Worm (Caenorhabditis elegans) whole organism, dauer: Measurements from ENCODE around the gene ZK105.3.

Source experiments
- unc-62 ChIP-seq: sonication (generic microtip); optimal IDR thresholded peaks from 2 replicates; lab custom pipeline; 2017; ENCODE audit warnings: missing biosample characterization, missing genetic modification reagents, missing genetic modification characterization

The ZK105.3 gene

DNA sequence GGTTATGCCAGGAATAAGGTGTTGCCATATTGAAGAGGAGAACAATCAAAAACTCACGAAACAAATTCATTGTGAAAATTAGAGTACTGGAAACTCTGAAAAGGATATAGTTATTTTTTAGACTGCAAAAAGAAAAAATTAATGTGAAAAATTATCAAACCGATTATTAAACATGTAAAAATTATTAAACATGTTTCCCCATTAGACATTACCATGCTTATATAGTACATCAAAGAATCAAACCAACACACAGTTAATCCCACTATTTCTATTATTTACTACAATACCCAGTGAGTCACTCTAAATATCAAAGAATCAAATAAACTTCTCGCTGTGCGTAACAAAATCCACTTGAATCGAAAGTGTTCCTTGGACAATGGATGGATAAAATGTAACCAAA is 16.1 kb downstream of the ZK105.3 start, which contains the start of gene ZK105.13:
TSS of gene ZK105.13 (minus strand) at position 101 of the 400 bp plus-strand sequence.
- TF ChIP-seq unc-62 (GFP tag; lab: Kevin White, UChicago): no peak

ce11 chrV:7713691-7714090 is 16.7 kb downstream of the ZK105.3 start, which contains the start of gene ZK105.1:
Gene ZK105.1 (plus strand): TSS chrV:7713991.
- TF ChIP-seq unc-62 (GFP tag; lab: Kevin White, UChicago): no peak

DNA sequence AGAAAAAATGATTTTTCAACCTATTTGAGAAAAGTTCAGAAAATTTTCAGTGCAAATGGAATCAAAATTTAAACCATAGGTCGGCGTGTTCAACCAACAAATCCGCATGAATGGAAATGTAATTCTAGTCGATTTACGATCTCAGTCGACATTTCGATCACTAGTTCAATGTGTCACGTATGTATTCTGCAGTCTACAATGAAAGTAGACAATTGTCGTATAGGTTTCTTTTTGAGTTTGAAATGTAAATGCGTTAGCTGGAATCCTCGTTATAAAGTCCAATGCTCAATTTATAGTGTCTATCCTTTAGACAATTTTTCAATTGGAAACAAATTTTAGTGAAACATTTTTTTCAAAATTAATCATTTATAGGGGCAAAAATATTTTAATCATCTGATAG is 19.1 kb downstream of the ZK105.3 start, which contains the start of gene ZK105.12:
TSS of gene ZK105.12 (minus strand) at position 101 of the 400 bp plus-strand sequence.
- no peak for TF ChIP-seq unc-62 (GFP tag; lab: Kevin White, UChicago)

ce11 chrV:7717629-7718028 is 20.7 kb downstream of the ZK105.3 start, which contains the start of gene ZK105.5:
Gene ZK105.5 (minus strand): TSS chrV:7717729.
- no peak for TF ChIP-seq unc-62 (GFP tag; lab: Kevin White, UChicago)

ce11 chrV:7721945-7722344 is 25.0 kb downstream of the ZK105.3 start, which contains the start of gene ZK105.14:
Gene ZK105.14 (minus strand): TSS chrV:7722045.
- no peak for TF ChIP-seq unc-62 (GFP tag; lab: Kevin White, UChicago)

- TF ChIP-seq unc-62 (GFP tag; lab: Kevin White, UChicago): no peak
These were observed 27.1 kb downstream of the ZK105.3 start, which contains the start of the genes ZK105.6 and ZK105.8 for ce11 chrV:7723967-7724544. Gene ZK105.6 (minus strand): TSS chrV:7724067. Gene ZK105.8 (plus strand): TSS chrV:7724494.

DNA sequence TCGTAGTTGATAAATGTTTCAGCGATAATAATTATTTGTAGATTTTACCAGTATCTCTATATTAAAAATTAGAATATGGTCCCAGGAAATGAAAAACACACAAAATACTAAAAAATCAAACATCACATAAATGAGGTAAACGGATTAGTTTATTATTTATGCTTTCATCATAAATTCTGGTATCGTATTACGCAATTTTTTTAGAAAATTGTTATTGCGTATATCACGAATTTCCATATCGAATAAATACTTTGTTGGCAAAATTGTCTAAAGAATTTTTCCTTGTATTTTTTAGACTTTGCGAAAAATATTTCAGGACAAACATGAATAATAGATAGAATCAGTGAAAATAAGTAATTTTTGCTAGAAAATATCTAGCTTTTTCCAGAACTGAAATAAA is 29.3 kb downstream of the ZK105.3 start:
- TF ChIP-seq unc-62 (GFP tag; lab: Kevin White, UChicago): no peak

DNA sequence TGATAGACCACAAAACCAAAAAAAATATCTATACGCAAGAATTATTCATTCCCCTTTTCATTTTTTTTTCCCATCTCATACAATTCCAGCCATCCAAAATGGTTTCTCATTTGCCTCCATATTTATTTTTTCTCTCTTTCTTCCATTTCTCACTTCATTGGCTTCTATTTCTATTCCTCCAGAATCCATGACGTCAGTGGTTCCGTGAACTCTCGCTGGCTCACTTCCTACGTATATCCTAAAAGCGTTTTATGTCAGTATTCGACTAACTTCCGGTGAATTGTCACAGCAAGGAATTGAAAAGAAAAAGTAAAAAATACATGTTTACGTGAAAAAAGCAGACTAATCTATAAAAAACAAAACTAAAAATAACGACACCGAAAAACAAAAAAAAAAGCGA is 30.0 kb downstream of the ZK105.3 start:
- TF ChIP-seq unc-62 (GFP tag; lab: Kevin White, UChicago): no peak

ce11 chrV:7728003-7728678 is 31.2 kb downstream of the ZK105.3 start:
- TF ChIP-seq unc-62 (GFP tag; lab: Kevin White, UChicago): no peak

DNA sequence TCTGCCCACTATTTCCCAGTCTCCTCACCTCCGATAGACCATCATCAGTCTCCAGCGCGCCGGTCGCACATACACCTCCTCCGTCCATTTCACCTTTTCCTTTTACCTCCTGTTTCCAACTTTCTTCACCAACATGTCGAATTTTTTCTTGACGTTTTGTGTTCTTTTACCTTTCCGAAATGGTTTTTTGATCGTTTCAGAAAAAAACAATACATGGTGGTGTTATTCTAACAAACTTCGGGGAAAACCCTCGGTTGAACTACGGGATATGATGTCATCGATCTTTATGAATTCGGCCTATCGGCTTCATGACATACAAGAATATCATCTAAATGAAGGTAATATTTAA is 31.7 kb downstream of the ZK105.3 start, which contains the start of gene Y97E10C.1:
TSS of gene Y97E10C.1 (plus strand) at position 201 of the 349 bp plus-strand sequence.
- TF ChIP-seq unc-62 (GFP tag; lab: Kevin White, UChicago): no peak

ce11 chrV:7730488-7730887 is 33.5 kb downstream of the ZK105.3 start:
- no peak for TF ChIP-seq unc-62 (GFP tag; lab: Kevin White, UChicago)

DNA sequence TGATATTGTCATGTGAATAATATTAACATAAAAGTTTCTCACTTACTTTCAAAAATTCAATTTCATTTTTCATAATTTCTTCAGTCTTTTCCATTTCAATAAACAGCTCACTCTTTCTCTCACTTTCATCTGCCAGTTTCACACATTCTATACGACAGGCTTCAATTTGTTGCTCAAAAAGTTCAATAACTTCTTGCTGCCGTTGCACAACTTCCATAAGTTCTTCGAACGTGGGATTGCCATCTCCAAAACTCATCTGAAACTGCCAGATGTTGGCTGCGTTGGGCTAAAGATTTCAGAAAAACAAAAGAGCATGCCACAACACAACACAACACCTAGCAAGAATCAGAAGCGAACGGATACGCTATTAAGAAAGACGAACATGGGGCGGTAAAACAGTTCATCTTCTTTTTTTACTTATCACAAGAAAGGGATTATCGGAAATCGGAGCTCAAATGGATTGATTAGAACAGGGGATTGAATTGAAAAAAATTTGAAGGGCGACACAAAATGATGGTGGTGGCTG is 36.4 kb downstream of the ZK105.3 start:
- no peak for TF ChIP-seq unc-62 (GFP tag; lab: Kevin White, UChicago)

DNA sequence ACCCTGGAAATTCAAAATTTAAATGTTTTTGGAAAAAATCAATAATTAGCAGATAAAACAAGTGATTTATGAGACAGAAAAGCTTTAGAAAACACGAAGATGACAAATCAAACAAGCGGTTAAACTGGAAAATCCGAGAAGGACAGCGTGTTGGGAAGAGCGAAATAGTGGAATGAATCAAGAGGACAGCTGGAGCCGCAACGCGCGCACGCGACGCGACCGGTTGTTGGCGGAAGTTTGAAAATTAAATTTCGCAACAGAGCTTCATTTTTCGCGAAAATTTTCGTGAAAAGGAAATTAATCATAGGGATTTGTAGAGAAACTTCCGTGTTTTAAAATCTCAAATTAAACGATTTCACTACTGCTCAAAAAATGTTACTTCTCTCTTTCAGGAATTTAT is 38.0 kb downstream of the ZK105.3 start, which contains the start of gene clic-1:
TSS of gene clic-1 (minus strand) at position 3 of the 400 bp plus-strand sequence.
- TF ChIP-seq unc-62 (GFP tag; lab: Kevin White, UChicago): no peak

DNA sequence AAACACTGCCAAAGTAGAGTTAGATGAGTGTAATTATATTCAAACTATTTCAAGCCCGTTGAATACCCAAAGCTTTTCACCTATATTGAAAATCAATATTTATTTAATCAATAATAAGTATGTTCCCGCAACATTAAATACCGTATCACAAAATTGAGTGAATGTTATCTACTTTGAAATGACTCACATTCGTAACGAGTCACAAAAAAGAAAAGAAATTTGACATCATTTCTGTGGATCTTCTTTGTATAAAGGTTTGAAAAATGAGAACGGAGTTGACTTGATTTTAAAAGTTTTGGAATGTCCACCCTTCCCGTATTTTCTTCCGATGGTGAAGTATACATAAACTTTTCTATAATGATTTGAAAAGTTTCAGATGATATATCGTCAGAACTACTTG is 38.4 kb downstream of the ZK105.3 start, which contains the start of gene srr-10:
TSS of gene srr-10 (plus strand) at position 301 of the 400 bp plus-strand sequence.
- no peak for TF ChIP-seq unc-62 (GFP tag; lab: Kevin White, UChicago)

ce11 chrV:7737710-7738109 is 40.8 kb downstream of the ZK105.3 start, which contains the start of gene srr-9:
Gene srr-9 (plus strand): TSS chrV:7738010.
- no peak for TF ChIP-seq unc-62 (GFP tag; lab: Kevin White, UChicago)

DNA sequence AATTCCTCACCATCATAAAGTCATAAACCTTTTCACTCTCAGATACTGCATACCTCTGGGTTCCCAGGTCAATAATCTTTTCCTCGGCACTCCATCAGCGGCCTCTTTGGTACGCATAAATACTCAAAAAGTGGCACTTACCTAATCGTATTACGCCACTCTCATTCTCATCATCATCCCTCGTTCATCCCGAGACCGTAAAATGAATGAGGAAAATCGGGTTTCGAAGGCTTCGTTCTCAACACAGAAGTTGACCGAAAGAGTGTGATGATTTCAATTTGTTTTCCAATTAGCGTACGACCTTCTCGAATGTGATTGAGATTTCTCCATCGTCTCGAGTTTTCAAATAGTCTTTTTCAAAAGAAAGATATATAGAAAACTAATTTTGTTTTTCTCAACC is 43.0 kb downstream of the ZK105.3 start:
- TF ChIP-seq unc-62 (GFP tag; lab: Kevin White, UChicago): no peak
